Worm (Caenorhabditis elegans) whole organism, L1 larva: Measurements from ENCODE around the gene lbp-3.

Source experiments
- alr-1 ChIP-seq: fragments of 200-800 bp; sonication (Bioruptor generic); optimal IDR thresholded peaks from 2 replicates; lab custom pipeline; 2018; ENCODE audit warnings: borderline replicate concordance, mild to moderate bottlenecking, missing genetic modification characterization, missing compliant biosample characterization
- ama-1 ChIP-seq: fragments of 150-350 bp; optimal IDR thresholded peaks from 2 replicates; lab custom pipeline; 2014
- nhr-11 ChIP-seq: fragments of 150-350 bp; optimal IDR thresholded peaks from 2 replicates; lab custom pipeline; 2014; ENCODE audit warnings: missing biosample characterization, missing genetic modification characterization
- nhr-237 ChIP-seq: fragments of 150-350 bp; optimal IDR thresholded peaks from 2 replicates; lab custom pipeline; 2014; ENCODE audit warnings: missing biosample characterization, missing genetic modification characterization
- nhr-28 ChIP-seq: fragments of 150-350 bp; optimal IDR thresholded peaks from 2 replicates; lab custom pipeline; 2014; ENCODE audit warnings: missing biosample characterization, missing genetic modification characterization
- nhr-90 ChIP-seq: sonication (generic microtip); optimal IDR thresholded peaks from 2 replicates; lab custom pipeline; 2016; ENCODE audit warnings: mild to moderate bottlenecking, missing genetic modification characterization, missing compliant biosample characterization; ENCODE audit not compliant: poor library complexity
- pag-3 ChIP-seq: sonication (generic microtip); optimal IDR thresholded peaks from 2 replicates; lab custom pipeline; 2017; ENCODE audit warnings: missing genetic modification characterization, mild to moderate bottlenecking, missing compliant biosample characterization, antibody characterized with exemption, borderline replicate concordance; ENCODE audit not compliant: insufficient read depth
- snpc-4 ChIP-seq: fragments of 150-350 bp; optimal IDR thresholded peaks from 2 replicates; lab custom pipeline; 2014; ENCODE audit warnings: missing biosample characterization, missing genetic modification characterization
- unc-98 ChIP-seq: fragments of 200-800 bp; sonication (Bioruptor generic); IDR thresholded peaks from 2 replicates; pipeline ENCODE4 v1.3.6; 2022; ENCODE audit warnings: missing genetic modification characterization, missing compliant biosample characterization
- zag-1 ChIP-seq: fragments of 150-350 bp; optimal IDR thresholded peaks from 2 replicates; lab custom pipeline; 2014; ENCODE audit warnings: missing biosample characterization, missing genetic modification characterization

ce11 chrX:3284967-3285366, 27.8 kb downstream of the lbp-3 start:
- TF ChIP-seq nhr-11 (tag; lab: Kevin White, UChicago), result no peak
- no peak for TF ChIP-seq snpc-4 (tag; lab: Kevin White, UChicago)
- TF ChIP-seq nhr-28 (tag; lab: Kevin White, UChicago), result no peak
- no peak for TF ChIP-seq nhr-237 (tag; lab: Kevin White, UChicago)
- no peak for TF ChIP-seq zag-1 (tag; lab: Kevin White, UChicago)
- no peak for TF ChIP-seq ama-1 (lab: Kevin White, UChicago)
- no peak for TF ChIP-seq unc-98 (GFP tag; lab: Robert Waterston, UW)
- TF ChIP-seq nhr-90 (tag; lab: Kevin White, UChicago), result no peak
- TF ChIP-seq alr-1 (tag; lab: Kevin White, UChicago), result no peak
- no peak for TF ChIP-seq pag-3 (tag; lab: Kevin White, UChicago)
